Worm (Caenorhabditis elegans): ENCODE results near the gene R151.1.

DNA sequence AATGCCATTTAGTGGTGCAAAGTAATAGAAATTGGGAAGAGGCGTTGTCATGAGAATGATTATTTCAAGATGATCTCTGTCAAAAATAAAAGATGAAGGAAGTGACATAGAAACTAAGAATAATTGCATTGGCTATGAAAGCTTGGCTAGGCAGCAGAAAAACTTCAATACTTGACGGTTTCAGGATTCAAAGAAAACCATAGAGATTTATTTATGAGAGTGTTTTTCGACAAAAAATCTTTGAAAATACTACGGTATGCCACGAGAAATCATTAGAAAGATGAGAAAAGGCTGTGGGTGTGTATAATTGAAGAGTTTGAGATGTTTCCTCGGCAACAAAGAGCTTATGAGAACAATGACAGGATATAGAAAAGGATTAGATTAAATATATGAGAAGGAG lies 30.9 kb upstream of the R151.1 start, which contains the start of gene F37C12.14:
- TF ChIP-seq Y48G9A.11 (GFP tag; IDR thresholded peaks at IDR 0.05) (no peak), ceh-82 (tag; optimal IDR thresholded peaks at IDR 0.05) (no peak), fkh-10 (GFP tag; optimal IDR thresholded peaks at IDR 0.05) (no peak), mdl-1 (tag; optimal IDR thresholded peaks at IDR 0.05) (no peak), D1046.2 (GFP tag; IDR thresholded peaks at IDR 0.05) (no peak), dmd-6 (GFP tag; IDR thresholded peaks at IDR 0.05) (no peak), mep-1 (tag; optimal IDR thresholded peaks at IDR 0.05) (no peak), set-16 (GFP tag; IDR thresholded peaks at IDR 0.05) (no peak), lin-13 (GFP tag; optimal IDR thresholded peaks at IDR 0.05) (no peak), nhr-76 (tag; optimal IDR thresholded peaks at IDR 0.05) (no peak)
